Fruit fly (Drosophila melanogaster): ENCODE measurements around the gene Gr93c.

Gr93c gene

dm6 chr3R:21839636-21840035 lies 5.4 kb downstream of the Gr93c start:
- TF ChIP-seq noc (tag; optimal IDR thresholded peaks at IDR 0.05) = no peak

DNA sequence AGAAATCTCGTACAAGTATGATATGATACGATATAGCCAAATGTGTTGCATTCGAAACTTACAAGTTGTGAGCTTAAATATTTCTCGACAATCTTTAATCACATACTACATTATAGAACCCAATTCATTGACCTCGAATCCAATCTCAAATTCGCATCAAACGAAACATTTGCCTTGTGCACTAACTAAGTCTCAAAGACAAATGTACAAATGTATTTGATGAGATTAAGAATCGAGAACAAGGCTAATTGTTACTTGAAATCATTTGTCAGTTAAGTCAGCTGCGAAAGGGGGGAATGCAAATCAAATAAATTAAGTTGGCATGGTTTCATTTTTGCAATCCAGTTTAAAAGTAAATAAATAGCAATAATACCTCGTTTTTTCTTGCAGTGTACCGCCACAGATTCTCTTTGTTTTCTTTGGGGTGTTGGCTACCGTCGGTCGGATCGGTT lies 6.5 kb downstream of the Gr93c start:
- no peak for TF ChIP-seq noc (tag; optimal IDR thresholded peaks at IDR 0.05)

DNA sequence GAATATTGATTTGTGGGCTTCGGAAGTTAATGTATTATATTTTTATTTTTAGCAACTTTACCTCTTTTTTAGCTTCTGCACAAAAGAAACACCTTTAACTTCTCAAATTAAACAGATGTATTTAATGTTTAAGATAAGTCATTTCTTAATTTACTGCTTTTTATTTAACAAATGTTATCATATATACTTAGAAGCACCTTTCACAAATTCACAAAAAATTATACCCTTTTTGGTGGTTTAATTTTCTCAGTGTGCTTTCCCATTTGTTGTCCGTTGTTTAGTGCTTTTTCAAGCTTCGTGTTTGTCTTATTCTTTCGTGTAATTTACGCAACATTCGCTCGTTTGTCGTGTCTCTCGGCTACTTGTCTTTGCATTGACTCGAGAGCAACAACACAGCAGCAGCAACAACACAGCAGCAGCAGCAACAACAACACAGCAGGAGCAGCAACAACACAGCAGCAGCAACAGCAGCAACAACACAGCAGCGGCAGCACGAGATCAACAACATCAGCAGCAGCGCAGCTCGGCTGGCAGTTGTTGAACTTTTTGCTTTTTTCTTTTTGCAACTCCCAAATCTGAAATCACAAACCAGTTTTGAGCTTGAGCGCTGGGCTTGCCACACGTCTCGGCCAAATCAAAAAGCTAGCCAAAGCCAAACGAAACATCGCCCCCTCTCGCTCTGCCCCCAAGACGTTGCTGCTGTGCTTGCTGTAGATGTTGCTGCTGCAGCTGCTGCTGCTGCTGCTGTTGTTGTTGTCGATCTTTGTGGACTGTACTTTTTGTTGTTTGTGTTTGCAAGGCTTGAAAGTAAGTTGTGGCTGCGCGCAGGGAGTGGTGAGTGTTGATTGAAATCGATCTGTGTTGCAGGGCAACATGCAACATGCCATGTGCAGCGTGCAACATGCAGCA lies 7.7 kb downstream of the Gr93c start:
- TF ChIP-seq noc (tag; optimal IDR thresholded peaks at IDR 0.05) = no peak

DNA sequence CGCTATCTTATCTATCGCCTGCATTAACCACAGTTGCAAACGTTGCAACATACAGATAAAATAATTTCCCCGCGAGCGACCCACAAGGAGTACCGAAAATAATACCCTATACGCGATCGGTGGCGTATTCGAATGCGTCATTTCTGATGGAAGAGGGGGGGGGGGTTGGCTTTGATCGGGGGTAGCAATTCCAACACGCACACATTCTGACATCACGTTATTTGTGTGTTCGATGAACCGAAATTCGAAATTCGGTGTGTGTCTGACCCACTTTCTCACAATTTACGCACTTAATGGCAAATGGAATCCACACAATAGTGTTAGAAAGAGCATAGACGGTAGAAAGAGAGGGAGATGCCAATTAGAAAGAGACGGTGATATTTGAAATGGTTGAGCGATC lies 8.5 kb downstream of the Gr93c start:
- TF ChIP-seq noc (tag; optimal IDR thresholded peaks at IDR 0.05) = no peak

DNA sequence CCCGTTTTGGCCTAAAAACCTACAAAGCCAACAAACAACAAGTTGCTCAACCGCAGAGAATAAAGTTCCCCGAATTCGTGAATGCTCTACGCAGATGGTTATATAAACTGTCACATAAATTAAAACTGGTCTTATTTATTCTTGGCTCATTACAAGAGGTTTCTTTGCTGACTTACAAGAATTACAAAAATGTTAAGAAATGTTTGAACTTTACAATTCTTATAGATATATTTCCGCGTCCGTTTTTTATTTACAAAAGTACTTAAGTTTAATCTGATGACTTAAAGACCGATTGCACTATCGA lies 8.9 kb downstream of the Gr93c start:
- TF ChIP-seq noc (tag; optimal IDR thresholded peaks at IDR 0.05) = no peak

dm6 chr3R:21835388-21836200 lies 9.5 kb downstream of the Gr93c start:
- TF ChIP-seq noc (tag; optimal IDR thresholded peaks at IDR 0.05) = no peak

DNA sequence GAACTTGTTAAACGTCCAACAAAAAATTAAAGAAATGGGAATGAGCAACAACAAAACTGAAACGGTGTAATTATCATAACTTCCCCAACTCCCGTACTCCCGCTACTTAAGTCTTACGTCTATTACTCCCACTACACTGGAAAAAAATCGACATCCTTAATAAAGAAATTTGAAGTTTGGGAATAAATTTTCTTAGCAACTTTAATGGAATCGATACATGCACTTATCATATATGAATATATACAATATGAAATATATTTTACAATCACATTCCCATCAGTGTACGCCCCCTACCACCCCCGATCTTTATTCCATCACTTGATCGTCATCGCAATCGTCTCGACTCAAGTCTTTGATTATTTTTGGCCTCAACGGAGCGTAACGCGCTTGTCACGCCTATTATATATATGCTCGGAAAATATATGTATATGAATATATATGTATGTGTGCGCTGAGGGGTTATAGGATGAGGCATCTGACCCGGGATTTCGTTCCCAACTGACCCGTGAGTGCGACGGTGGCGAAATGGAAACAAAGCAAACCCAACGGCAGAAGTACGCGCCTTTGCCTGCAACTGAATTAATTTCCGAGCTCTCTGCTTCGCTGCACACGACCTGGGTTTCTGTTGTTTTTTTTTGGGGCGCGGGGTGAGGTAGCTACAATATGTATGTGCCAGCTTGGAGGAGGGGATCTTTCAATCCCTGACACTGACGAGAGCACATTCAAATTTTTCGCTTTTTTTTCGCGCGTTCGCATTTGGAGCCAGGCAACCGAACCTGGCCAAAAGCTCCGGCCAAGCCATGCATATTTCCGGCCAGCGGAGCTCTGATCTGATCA lies 10.6 kb downstream of the Gr93c start:
- no peak for TF ChIP-seq noc (tag; optimal IDR thresholded peaks at IDR 0.05)

DNA sequence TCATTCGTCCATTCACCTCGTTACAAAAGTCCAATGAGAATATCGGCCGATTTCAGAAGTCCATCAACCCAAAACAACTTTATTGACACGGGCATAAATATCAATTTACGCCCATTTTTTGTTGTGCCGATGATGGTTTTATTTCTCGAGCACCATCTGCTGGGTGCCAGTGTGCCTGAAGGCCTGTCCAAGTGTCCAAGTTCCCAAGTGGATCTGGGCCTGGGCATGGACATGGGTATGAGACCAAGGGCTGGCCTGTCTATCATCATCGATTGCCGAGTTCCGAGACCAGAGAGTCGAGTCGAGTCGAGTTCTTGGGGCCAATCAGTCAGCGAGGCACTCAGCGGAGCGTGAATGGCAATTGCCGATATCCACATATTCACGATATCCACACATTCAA lies 12.9 kb downstream of the Gr93c start, which contains the start of gene Gr93a:
Gene Gr93a, plus strand, starts transcription at position 301 of the 400 bp plus-strand sequence.
- TF ChIP-seq noc (tag; optimal IDR thresholded peaks at IDR 0.05) = no peak

DNA sequence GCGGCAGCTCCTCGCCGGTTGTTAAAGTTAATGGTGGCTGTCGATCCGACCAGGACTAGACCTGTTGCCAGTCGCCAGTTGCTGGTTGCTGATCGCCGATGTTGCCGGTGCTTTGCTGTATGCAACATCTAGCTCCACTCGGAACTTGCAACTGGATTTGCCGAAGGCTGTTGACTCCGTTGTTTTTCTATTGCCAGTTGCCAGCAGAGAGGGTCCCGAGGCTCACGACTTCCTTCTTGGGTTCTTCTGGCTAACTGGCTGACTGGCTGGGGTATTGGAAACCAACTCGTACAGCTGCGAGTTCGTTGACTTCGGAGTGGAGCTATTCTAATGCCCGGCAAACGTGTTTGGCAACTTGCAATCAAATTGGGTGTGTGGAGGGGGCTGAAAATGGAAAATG lies 14.0 kb downstream of the Gr93c start:
- TF ChIP-seq noc (tag; optimal IDR thresholded peaks at IDR 0.05) = no peak

- TF ChIP-seq noc (tag; optimal IDR thresholded peaks at IDR 0.05) = no peak
Measured at dm6 chr3R:21830303-21830707, 14.8 kb downstream of the Gr93c start.

DNA sequence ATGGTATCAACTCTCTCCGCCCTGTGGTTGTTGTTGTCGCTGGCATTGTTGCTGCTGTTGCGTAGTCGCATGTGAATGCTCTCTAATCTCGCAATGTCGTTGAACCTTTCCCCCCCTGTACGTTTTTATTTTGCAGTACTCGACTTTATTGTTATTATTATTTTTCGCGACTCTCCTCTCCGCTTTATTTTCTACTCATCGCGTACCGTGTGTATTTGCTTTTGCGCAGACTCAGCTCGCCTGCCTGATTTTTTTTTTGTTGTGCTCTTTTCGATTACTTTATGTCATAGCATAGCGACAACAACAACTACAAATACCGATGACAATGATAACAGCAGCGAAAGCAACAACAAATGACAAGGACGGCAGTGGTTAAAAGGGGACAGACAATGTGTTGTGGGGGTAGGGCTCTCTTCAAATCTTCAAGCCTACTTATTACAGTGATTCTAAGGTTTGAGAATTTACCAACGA lies 15.5 kb downstream of the Gr93c start:
- no peak for TF ChIP-seq noc (tag; optimal IDR thresholded peaks at IDR 0.05)

dm6 chr3R:21828785-21829486 lies 16.1 kb downstream of the Gr93c start:
- no peak for TF ChIP-seq noc (tag; optimal IDR thresholded peaks at IDR 0.05)

dm6 chr3R:21828040-21828526 lies 17.0 kb downstream of the Gr93c start:
- no peak for TF ChIP-seq noc (tag; optimal IDR thresholded peaks at IDR 0.05)

DNA sequence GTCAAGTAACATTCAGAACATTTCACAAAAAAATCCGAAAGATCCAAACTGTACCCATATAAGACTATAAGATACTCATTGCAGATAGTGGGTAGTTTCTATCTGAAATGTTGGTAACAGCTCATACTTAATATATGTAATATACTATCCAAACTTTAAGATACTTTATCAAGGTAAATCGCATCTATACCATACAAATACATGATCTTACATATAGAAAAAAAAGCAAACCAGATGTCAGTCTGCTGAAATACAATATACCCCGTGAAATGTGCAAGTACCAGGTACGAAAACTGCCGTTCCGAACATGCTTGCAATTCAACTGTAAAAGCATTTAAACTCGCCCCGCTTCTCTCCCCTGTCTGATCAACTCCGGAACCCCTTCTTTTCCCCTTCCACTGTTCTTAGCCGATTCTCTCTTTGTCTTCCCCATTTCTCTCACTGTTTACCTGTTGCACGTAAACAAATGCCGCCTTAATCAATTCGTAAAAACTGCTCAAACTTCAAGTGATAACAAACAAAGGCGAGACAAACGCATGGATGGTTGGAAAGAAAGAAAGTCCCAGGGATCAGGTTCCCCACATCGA lies 17.5 kb downstream of the Gr93c start:
- no peak for TF ChIP-seq noc (tag; optimal IDR thresholded peaks at IDR 0.05)
